Fruit fly (Drosophila melanogaster): ENCODE measurements around the gene CG46025.

Gene CG46025

DNA sequence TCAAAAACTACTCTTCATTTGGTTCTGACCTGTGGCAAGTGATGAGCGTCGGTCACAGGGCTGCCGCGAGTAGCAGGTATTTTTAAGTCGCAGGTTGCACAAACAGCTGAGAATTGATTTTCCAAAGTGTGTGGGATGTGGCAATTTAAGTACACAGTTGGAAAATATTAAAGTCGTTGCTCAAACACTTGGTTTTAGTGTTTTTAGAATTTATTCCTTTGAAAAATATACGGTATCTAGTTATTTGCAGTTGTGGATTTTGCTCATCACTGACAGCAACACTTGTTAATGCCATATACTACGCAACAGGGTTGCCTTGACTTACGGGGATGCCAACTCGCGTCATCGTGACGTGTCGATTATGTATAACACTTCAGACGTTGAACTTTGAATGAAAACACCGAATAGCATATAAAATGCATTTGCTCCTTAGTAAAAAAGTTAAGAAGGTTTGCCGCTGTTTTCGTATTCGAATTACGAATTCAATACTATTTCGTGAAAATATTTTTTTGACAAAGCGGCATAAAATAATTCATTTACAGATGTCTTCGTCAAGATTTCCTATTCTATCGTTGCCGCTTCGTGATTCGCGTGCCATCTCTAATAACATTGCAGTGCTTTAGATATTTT, 45.9 kb downstream of the CG46025 start, which contains the start of the genes Herp and r2d2 (continued):
- peak; percentile 73 for TF ChIP-seq CG18476 (GFP tag; optimal IDR thresholded peaks at IDR 0.05)
- TF ChIP-seq Drgx (GFP tag; IDR thresholded peaks at IDR 0.05), result peak; percentile 84
- no peak; the same call in none of the 2 replicates for TF ChIP-seq Doc2 (GFP tag; IDR thresholded peaks at IDR 0.05)
- peak; percentile 92 for TF ChIP-seq Max (GFP tag; optimal IDR thresholded peaks at IDR 0.05)
- peak; percentile 65 for TF ChIP-seq CG3407 (GFP tag; optimal IDR thresholded peaks at IDR 0.05)
- TF ChIP-seq Gug (GFP tag; IDR thresholded peaks at IDR 0.05), result peak; percentile 88
- TF ChIP-seq CG16779 (GFP tag; IDR thresholded peaks at IDR 0.05), result no peak
- peak; percentile 99 for TF ChIP-seq CG2116 (GFP tag; optimal IDR thresholded peaks at IDR 0.05)
- peak; percentile 76; the same call in 1 of the 2 replicates for TF ChIP-seq CG14667 (GFP tag; IDR thresholded peaks at IDR 0.05)
- TF ChIP-seq bbx (GFP tag; IDR thresholded peaks at IDR 0.05; ENCODE audit: partially characterized antibody), result peak; percentile 63
- TF ChIP-seq CG8944 (GFP tag; optimal IDR thresholded peaks at IDR 0.05), result peak; percentile 93
- TF ChIP-seq ap (GFP tag; IDR thresholded peaks at IDR 0.05), result peak; percentile 55; the same call in 1 of the 2 replicates
- peak; percentile 79 for TF ChIP-seq CG16813 (GFP tag; IDR thresholded peaks at IDR 0.05; ENCODE audit: partially characterized antibody)
- TF ChIP-seq CG10274 (GFP tag; optimal IDR thresholded peaks at IDR 0.05), result peak; percentile 80
- no peak for TF ChIP-seq oc (tag; optimal IDR thresholded peaks at IDR 0.05)
- peak; percentile 67; the same call in 1 of the 3 replicates for TF ChIP-seq otp (GFP tag; IDR thresholded peaks at IDR 0.05)
- TF ChIP-seq btn (GFP tag; optimal IDR thresholded peaks at IDR 0.05), result peak; percentile 81
- TF ChIP-seq fu2 (GFP tag; optimal IDR thresholded peaks at IDR 0.05), result peak; percentile 93
- TF ChIP-seq Poxn (GFP tag; IDR thresholded peaks at IDR 0.05), result peak; percentile 83
- TF ChIP-seq schlank (tag; optimal IDR thresholded peaks at IDR 0.05), result peak; percentile 85
- TF ChIP-seq CG4707 (GFP tag; optimal IDR thresholded peaks at IDR 0.05), result peak; percentile 50
- peak; percentile 91 for TF ChIP-seq Ptx1 (GFP tag; IDR thresholded peaks at IDR 0.05)
- TF ChIP-seq CG1792 (GFP tag; optimal IDR thresholded peaks at IDR 0.05), result peak; percentile 91
- TF ChIP-seq unc-4 (GFP tag; IDR thresholded peaks at IDR 0.05; ENCODE audit: partially characterized antibody), result peak; percentile 85
- peak; percentile 90 for TF ChIP-seq tx (GFP tag; optimal IDR thresholded peaks at IDR 0.05)
- TF ChIP-seq p53 (GFP tag; optimal IDR thresholded peaks at IDR 0.05), result peak; percentile 92
- no peak for TF ChIP-seq CG1024 (GFP tag; IDR thresholded peaks at IDR 0.05)
- TF ChIP-seq CG31441 (GFP tag; IDR thresholded peaks at IDR 0.05), result peak; percentile 96
- TF ChIP-seq Sox100B (GFP tag; optimal IDR thresholded peaks at IDR 0.05), result peak; percentile 84
- peak; percentile 92 for TF ChIP-seq CG34422 (GFP tag; IDR thresholded peaks at IDR 0.05)
- TF ChIP-seq jigr1 (GFP tag; IDR thresholded peaks at IDR 0.05), result peak; percentile 80; the same call in 2 of the 3 replicates
- TF ChIP-seq bab2 (GFP tag; optimal IDR thresholded peaks at IDR 0.05), result peak; percentile 92
- peak; percentile 53; the same call in 1 of the 2 replicates for TF ChIP-seq crol (GFP tag; IDR thresholded peaks at IDR 0.05)
- peak; percentile 87 for TF ChIP-seq en (GFP tag; optimal IDR thresholded peaks at IDR 0.05)
- peak; percentile 81 for TF ChIP-seq tap (tag; optimal IDR thresholded peaks at IDR 0.05)
- TF ChIP-seq vfl (GFP tag; optimal IDR thresholded peaks at IDR 0.05), result peak; percentile 83
- TF ChIP-seq CG3726 (GFP tag; IDR thresholded peaks at IDR 0.05), result peak; percentile 65; the same call in 2 of the 3 replicates
- TF ChIP-seq Med (GFP tag), result peak; percentile 99
- no peak for TF ChIP-seq abd-A (tag; optimal IDR thresholded peaks at IDR 0.05)
- TF ChIP-seq ci (GFP tag; IDR thresholded peaks at IDR 0.05), result peak; percentile 82; the same call in 2 of the 3 replicates
- peak; percentile 90 for TF ChIP-seq NC2β (GFP tag; optimal IDR thresholded peaks at IDR 0.05)
- peak; percentile 83; the same call in 1 of the 2 replicates for TF ChIP-seq ranshi (GFP tag; IDR thresholded peaks at IDR 0.05)
- TF ChIP-seq CG10979 (tag; optimal IDR thresholded peaks at IDR 0.05), result peak; percentile 81
- TF ChIP-seq knrl (GFP tag; IDR thresholded peaks at IDR 0.05; ENCODE audit: partially characterized antibody), result peak; percentile 82
- TF ChIP-seq esg (GFP tag; conservative IDR thresholded peaks at IDR 0.05), result peak; percentile 90
- peak; percentile 94 for TF ChIP-seq sob (GFP tag; IDR thresholded peaks at IDR 0.05)
- TF ChIP-seq Hey (tag; optimal IDR thresholded peaks at IDR 0.05), result peak; percentile 82
- TF ChIP-seq CG11456 (GFP tag; IDR thresholded peaks at IDR 0.05), result peak; percentile 88
- peak; percentile 85 for TF ChIP-seq CG12104 (GFP tag; optimal IDR thresholded peaks at IDR 0.05)
- TF ChIP-seq CG8924 (tag; optimal IDR thresholded peaks at IDR 0.05), result peak; percentile 88

Data from whole organism, embryonic.